Worm (Caenorhabditis elegans) whole organism, midembryonic: ENCODE data around the gene ptb-1.

Experiments used
- ref-1 ChIP-seq: fragments of 200-800 bp; sonication (Bioruptor generic); conservative IDR thresholded peaks from 2 replicates; pipeline ENCODE4 v1.3.6; 2022; ENCODE audit warnings: missing genetic modification reagents, missing genetic modification characterization, missing compliant biosample characterization
- ztf-29 ChIP-seq: fragments of 200-800 bp; sonication (Bioruptor generic); IDR thresholded peaks from 2 replicates; pipeline ENCODE4 v1.3.6; 2022; ENCODE audit warnings: missing genetic modification reagents, missing genetic modification characterization, missing compliant biosample characterization

DNA sequence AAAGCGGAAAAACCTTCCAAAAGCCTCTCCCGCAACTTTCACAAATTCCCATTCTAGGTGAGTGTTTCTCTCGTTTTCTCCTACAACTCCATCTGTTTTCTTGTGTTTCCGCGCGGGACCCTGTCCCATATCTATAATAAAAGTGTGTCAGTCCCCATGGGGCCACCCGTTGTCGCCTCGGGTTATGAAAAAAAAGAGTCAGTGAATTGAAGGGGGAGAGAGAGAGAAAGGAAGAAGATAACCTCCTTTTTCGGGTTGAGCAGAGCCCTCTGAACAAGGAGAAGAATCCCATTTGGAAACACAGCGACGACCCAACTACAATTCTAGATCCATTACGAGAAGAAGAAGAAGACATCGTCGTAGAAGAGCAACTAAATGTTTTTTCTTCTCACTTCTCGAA lies 41.7 kb downstream of the ptb-1 start, which contains the start of gene C09G5.13:
- TF ChIP-seq ztf-29 (GFP tag; lab: Robert Waterston, UW) (no peak), ref-1 (no peak)
